Worm (Caenorhabditis elegans) whole organism, young adult: ENCODE measurements around the gene idpp-6.

Experiments used
- B0261.1 ChIP-seq: sonication (generic microtip); optimal IDR thresholded peaks from 2 replicates; lab custom pipeline; 2016; ENCODE audit warnings: mild to moderate bottlenecking, missing genetic modification characterization, moderate library complexity, missing compliant biosample characterization
- C06A6.2 ChIP-seq: fragments of 200-800 bp; sonication (Bioruptor generic); conservative IDR thresholded peaks from 2 replicates; pipeline ENCODE4 v1.3.6; 2022; ENCODE audit warnings: missing genetic modification characterization, missing compliant biosample characterization
- D2030.7 ChIP-seq: fragments of 200-800 bp; sonication (Bioruptor generic); IDR thresholded peaks from 2 replicates; pipeline ENCODE4 v1.3.6; 2022; ENCODE audit warnings: missing genetic modification reagents, missing genetic modification characterization, missing compliant biosample characterization
- F10E7.11 ChIP-seq: sonication (generic microtip); optimal IDR thresholded peaks from 2 replicates; lab custom pipeline; 2017; ENCODE audit warnings: mild to moderate bottlenecking, missing genetic modification characterization, moderate library complexity, missing compliant biosample characterization
- F22D6.2 ChIP-seq: sonication (generic microtip); optimal IDR thresholded peaks from 2 replicates; lab custom pipeline; 2016; ENCODE audit warnings: mild to moderate bottlenecking, missing genetic modification characterization, missing compliant biosample characterization
- F39B2.1 ChIP-seq: fragments of 200-800 bp; sonication (Bioruptor generic); IDR thresholded peaks from 2 replicates; pipeline ENCODE4 v1.3.6; 2022; ENCODE audit warnings: missing genetic modification reagents, missing genetic modification characterization, missing compliant biosample characterization
- F49E8.2 ChIP-seq: sonication (generic microtip); optimal IDR thresholded peaks from 3 replicates; lab custom pipeline; 2017; ENCODE audit warnings: missing genetic modification characterization, mild to moderate bottlenecking, missing compliant biosample characterization, antibody characterized with exemption, moderate library complexity; ENCODE audit not compliant: insufficient read depth
- Y95B8A.8 ChIP-seq: fragments of 200-800 bp; sonication (Bioruptor generic); IDR thresholded peaks from 2 replicates; pipeline ENCODE4 v1.3.6; 2022; ENCODE audit warnings: missing genetic modification reagents, missing genetic modification characterization, missing compliant biosample characterization
- ZK185.1 ChIP-seq: sonication (generic microtip); optimal IDR thresholded peaks from 2 replicates; lab custom pipeline; 2016; ENCODE audit warnings: mild to moderate bottlenecking, missing genetic modification characterization, missing compliant biosample characterization; ENCODE audit not compliant: poor library complexity, severe bottlenecking
- aptf-2 ChIP-seq: fragments of 200-800 bp; sonication (Bioruptor generic); conservative IDR thresholded peaks from 2 replicates; pipeline ENCODE4 v1.3.6; 2022; ENCODE audit warnings: missing genetic modification reagents, missing genetic modification characterization, missing compliant biosample characterization
- atf-7 ChIP-seq: sonication (generic microtip); optimal IDR thresholded peaks from 2 replicates; lab custom pipeline; 2017; ENCODE audit warnings: mild to moderate bottlenecking, missing genetic modification characterization, missing compliant biosample characterization
- bed-1 ChIP-seq: fragments of 200-800 bp; sonication (Bioruptor generic); IDR thresholded peaks from 2 replicates; pipeline ENCODE4 v1.3.6; 2022; ENCODE audit warnings: missing genetic modification reagents, missing genetic modification characterization, missing compliant biosample characterization
- ccch-3 ChIP-seq: fragments of 200-800 bp; sonication (Bioruptor generic); optimal IDR thresholded peaks from 2 replicates; lab custom pipeline; 2018; ENCODE audit warnings: mild to moderate bottlenecking, missing genetic modification characterization, missing compliant biosample characterization
- cebp-2 ChIP-seq: fragments of 200-800 bp; sonication (Bioruptor generic); IDR thresholded peaks from 2 replicates; pipeline ENCODE4 v1.3.6; 2022; ENCODE audit warnings: missing genetic modification characterization, missing compliant biosample characterization
- ceh-79 ChIP-seq: sonication (generic microtip); optimal IDR thresholded peaks from 2 replicates; lab custom pipeline; 2017; ENCODE audit warnings: mild to moderate bottlenecking, missing genetic modification characterization, missing compliant biosample characterization
- egl-18 ChIP-seq: fragments of 200-800 bp; sonication (Bioruptor generic); IDR thresholded peaks from 2 replicates; pipeline ENCODE4 v1.3.6; 2022; ENCODE audit warnings: missing genetic modification reagents, missing genetic modification characterization, missing compliant biosample characterization
- egrh-3 ChIP-seq: fragments of 200-800 bp; sonication (Bioruptor generic); IDR thresholded peaks from 2 replicates; pipeline ENCODE4 v1.3.6; 2022; ENCODE audit warnings: missing genetic modification reagents, missing genetic modification characterization, missing compliant biosample characterization
- gei-17 ChIP-seq: fragments of 200-800 bp; sonication (Bioruptor generic); optimal IDR thresholded peaks from 2 replicates; lab custom pipeline; 2018; ENCODE audit warnings: mild to moderate bottlenecking, missing genetic modification characterization, missing compliant biosample characterization
- hlh-12 ChIP-seq: sonication (generic microtip); optimal IDR thresholded peaks from 2 replicates; lab custom pipeline; 2016; ENCODE audit warnings: missing genetic modification characterization, missing compliant biosample characterization
- hmg-1.2 ChIP-seq: fragments of 200-800 bp; sonication (Bioruptor generic); IDR thresholded peaks from 2 replicates; pipeline ENCODE4 v1.3.6; 2022; ENCODE audit warnings: missing genetic modification reagents, missing genetic modification characterization, missing compliant biosample characterization
- hmg-20 ChIP-seq: fragments of 200-800 bp; sonication (Bioruptor generic); IDR thresholded peaks from 2 replicates; pipeline ENCODE4 v1.3.6; 2022; ENCODE audit warnings: missing genetic modification reagents, missing genetic modification characterization, missing compliant biosample characterization
- hrde-1 ChIP-seq: sonication (generic microtip); optimal IDR thresholded peaks from 2 replicates; lab custom pipeline; 2016; ENCODE audit warnings: missing genetic modification characterization, mild to moderate bottlenecking, missing compliant biosample characterization, moderate library complexity, missing genotype, missing genetic modification reagents, borderline replicate concordance
- lag-1 ChIP-seq: fragments of 200-800 bp; sonication (Bioruptor generic); IDR thresholded peaks from 2 replicates; pipeline ENCODE4 v1.3.6; 2022; ENCODE audit warnings: missing genetic modification reagents, missing genetic modification characterization, missing compliant biosample characterization
- let-607 ChIP-seq, 2 experiments: fragments of 200-800 bp in 1 of 2; sonication (Bioruptor generic) in 1 of 2; sonication (generic microtip) in 1 of 2; optimal IDR thresholded peaks; 2 replicates each; lab custom pipeline; 2016 to 2018; ENCODE audit warnings: mild to moderate bottlenecking in 2 of 2, missing compliant biosample characterization in 2 of 2, missing genetic modification characterization in 2 of 2, moderate library complexity in 2 of 2, missing genotype in 1 of 2
- lin-26 ChIP-seq: fragments of 200-800 bp; sonication (Bioruptor generic); IDR thresholded peaks from 2 replicates; pipeline ENCODE4 v1.3.6; 2022; ENCODE audit warnings: missing genetic modification reagents, missing genetic modification characterization, missing compliant biosample characterization
- lin-35 ChIP-seq, 3 experiments: fragments of 150-350 bp in 2 of 3; sonication (generic microtip) in 1 of 3; optimal IDR thresholded peaks; 2 replicates each; lab custom pipeline; 2014 to 2018; ENCODE audit warnings: missing biosample characterization in 3 of 3, missing genetic modification characterization in 3 of 3, missing genetic modification reagents in 3 of 3
- lin-40 ChIP-seq: sonication (generic microtip); optimal IDR thresholded peaks from 2 replicates; lab custom pipeline; 2016; ENCODE audit warnings: missing genetic modification characterization, mild to moderate bottlenecking, missing compliant biosample characterization, missing genotype, missing genetic modification reagents
- madf-6 ChIP-seq: fragments of 200-800 bp; sonication (Bioruptor generic); IDR thresholded peaks from 2 replicates; pipeline ENCODE4 v1.3.6; 2022; ENCODE audit warnings: missing genetic modification reagents, missing genetic modification characterization, missing compliant biosample characterization
- nfya-2 ChIP-seq: fragments of 200-800 bp; sonication (Bioruptor generic); IDR thresholded peaks from 2 replicates; pipeline ENCODE4 v1.3.6; 2022; ENCODE audit warnings: missing genetic modification reagents, missing genetic modification characterization, missing compliant biosample characterization
- nfyb-1 ChIP-seq: fragments of 200-800 bp; sonication (Bioruptor generic); IDR thresholded peaks from 2 replicates; pipeline ENCODE4 v1.3.6; 2022; ENCODE audit warnings: missing genetic modification reagents, missing genetic modification characterization, missing compliant biosample characterization
- nhr-120 ChIP-seq: fragments of 200-800 bp; sonication (Bioruptor generic); IDR thresholded peaks from 2 replicates; pipeline ENCODE4 v1.3.6; 2022; ENCODE audit warnings: missing genetic modification characterization, missing compliant biosample characterization
- nhr-179 ChIP-seq: sonication (generic microtip); optimal IDR thresholded peaks from 2 replicates; lab custom pipeline; 2016; ENCODE audit warnings: mild to moderate bottlenecking, missing genetic modification characterization, missing compliant biosample characterization
- nhr-27 ChIP-seq: fragments of 200-800 bp; sonication (Bioruptor generic); optimal IDR thresholded peaks from 2 replicates; lab custom pipeline; 2018; ENCODE audit warnings: mild to moderate bottlenecking, missing genetic modification characterization, moderate library complexity, missing compliant biosample characterization
- nhr-80 ChIP-seq: sonication (generic microtip); optimal IDR thresholded peaks from 2 replicates; lab custom pipeline; 2016; ENCODE audit warnings: missing genetic modification characterization, missing compliant biosample characterization
- pha-4 ChIP-seq: fragments of 150-350 bp; sonication (generic microtip); optimal IDR thresholded peaks from 2 replicates; lab custom pipeline; 2014; ENCODE audit warnings: missing biosample characterization, missing genetic modification reagents, missing genetic modification characterization
- rcor-1 ChIP-seq: fragments of 200-800 bp; sonication (Bioruptor generic); IDR thresholded peaks from 2 replicates; pipeline ENCODE4 v1.3.6; 2022; ENCODE audit warnings: missing genetic modification reagents, missing genetic modification characterization, missing compliant biosample characterization
- sdz-38 ChIP-seq: sonication (generic microtip); optimal IDR thresholded peaks from 2 replicates; lab custom pipeline; 2016; ENCODE audit warnings: missing genotype, missing genetic modification characterization, missing compliant biosample characterization
- sea-2 ChIP-seq: fragments of 200-800 bp; sonication (Bioruptor generic); IDR thresholded peaks from 2 replicates; pipeline ENCODE4 v1.3.6; 2022; ENCODE audit warnings: missing genetic modification characterization, missing compliant biosample characterization
- snpc-1.1 ChIP-seq: sonication (generic microtip); optimal IDR thresholded peaks from 2 replicates; lab custom pipeline; 2017; ENCODE audit warnings: missing genetic modification characterization, mild to moderate bottlenecking, missing compliant biosample characterization, antibody characterized with exemption, moderate library complexity, missing genotype, missing genetic modification reagents; ENCODE audit not compliant: insufficient read depth
- snpc-3.4 ChIP-seq: sonication (generic microtip); optimal IDR thresholded peaks from 2 replicates; lab custom pipeline; 2017; ENCODE audit warnings: missing genetic modification characterization, mild to moderate bottlenecking, missing compliant biosample characterization, antibody characterized with exemption, moderate library complexity, missing genotype, missing genetic modification reagents
- snpc-4 ChIP-seq, 5 experiments: fragments of 150-350 bp in 1 of 5; sonication (generic microtip) in 4 of 5; optimal IDR thresholded peaks; 2 replicates each; lab custom pipeline; 2014 to 2018; ENCODE audit warnings: missing genetic modification characterization in 5 of 5, missing biosample characterization in 3 of 5, antibody characterized with exemption in 2 of 5, mild to moderate bottlenecking in 2 of 5, missing compliant biosample characterization in 2 of 5, missing genotype in 2 of 5, moderate library complexity in 2 of 5, missing genetic modification reagents in 1 of 5
- somi-1 ChIP-seq: fragments of 200-800 bp; sonication (Bioruptor generic); optimal IDR thresholded peaks from 2 replicates; lab custom pipeline; 2018; ENCODE audit warnings: mild to moderate bottlenecking, missing genetic modification characterization, missing compliant biosample characterization
- tbx-9 ChIP-seq: sonication (generic microtip); optimal IDR thresholded peaks from 2 replicates; lab custom pipeline; 2016; ENCODE audit warnings: borderline replicate concordance, missing genetic modification characterization, inconsistent platforms, missing compliant biosample characterization
- tlf-1 ChIP-seq: fragments of 200-800 bp; sonication (Bioruptor generic); optimal IDR thresholded peaks from 2 replicates; lab custom pipeline; 2018; ENCODE audit warnings: mild to moderate bottlenecking, missing genetic modification characterization, missing compliant biosample characterization
- zim-3 ChIP-seq: sonication (generic microtip); optimal IDR thresholded peaks from 2 replicates; lab custom pipeline; 2017; ENCODE audit warnings: mild to moderate bottlenecking, missing genetic modification characterization, moderate library complexity, missing compliant biosample characterization
- ztf-26 ChIP-seq: sonication (generic microtip); optimal IDR thresholded peaks from 2 replicates; lab custom pipeline; 2017; ENCODE audit warnings: missing genetic modification characterization, missing compliant biosample characterization

Gene idpp-6

DNA sequence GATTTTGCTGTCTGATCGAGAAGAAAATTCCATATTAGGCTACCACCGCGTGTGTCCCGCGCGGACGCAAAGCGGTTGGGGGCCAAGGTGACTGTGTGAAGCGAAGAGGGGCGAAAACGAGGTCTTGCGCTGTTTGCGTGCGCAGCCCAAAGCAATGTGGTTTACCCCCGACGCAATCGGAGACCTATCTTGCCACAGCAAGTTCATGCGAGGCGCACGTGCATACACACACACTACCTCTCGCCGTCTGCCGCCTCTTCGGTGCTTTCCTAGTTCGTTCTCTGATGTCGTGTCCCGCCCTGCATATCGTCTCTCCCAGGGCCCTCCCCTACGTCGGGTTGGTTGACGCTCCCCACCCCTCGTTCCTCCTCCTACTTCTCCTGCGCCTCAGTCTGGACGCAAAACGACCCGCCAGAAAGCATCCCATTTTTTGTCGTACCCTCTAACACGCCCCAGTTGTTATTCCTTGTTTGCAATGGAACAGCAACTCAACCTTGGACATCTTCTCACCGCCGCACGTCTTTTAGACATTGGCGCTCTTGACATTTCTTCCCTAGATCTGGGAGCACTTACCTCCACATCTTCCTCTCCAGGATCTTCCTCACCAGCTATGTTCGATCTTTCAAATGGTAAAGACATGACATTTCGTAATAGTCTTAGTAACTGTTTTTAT, 40.8 kb upstream of the idpp-6 start, which contains the start of gene mdl-1 (continued):
- TF ChIP-seq lin-35 (GFP tag; optimal IDR thresholded peaks at IDR 0.05; lab: Kevin White, UChicago) (peak in 1 of 3 experiments; percentile 14), D2030.7 (GFP tag; lab: Robert Waterston, UW) (no peak), ztf-26 (tag; lab: Kevin White, UChicago) (peak; percentile 82), hmg-1.2 (peak; percentile 68), pha-4 (peak; percentile 75), ceh-79 (tag; lab: Kevin White, UChicago) (no peak), C06A6.2 (peak; percentile 48; the same call in 1 of the 2 replicates), nfya-2 (GFP tag; lab: Robert Waterston, UW) (no peak), lin-26 (GFP tag; lab: Robert Waterston, UW) (peak; percentile 33; the same call in 1 of the 2 replicates), lin-40 (tag; lab: Kevin White, UChicago) (peak; percentile 68), sea-2 (no peak), F49E8.2 (no peak), Y95B8A.8 (GFP tag; lab: Robert Waterston, UW) (peak; percentile 62; the same call in 1 of the 2 replicates), F22D6.2 (tag; lab: Kevin White, UChicago) (peak; percentile 59), nhr-179 (tag; lab: Kevin White, UChicago) (no peak), sdz-38 (tag; lab: Kevin White, UChicago) (no peak), hmg-20 (GFP tag; lab: Robert Waterston, UW) (no peak), nhr-27 (tag; lab: Kevin White, UChicago) (peak; percentile 53), madf-6 (GFP tag; lab: Robert Waterston, UW) (peak; percentile 34; the same call in 1 of the 2 replicates), atf-7 (tag; lab: Kevin White, UChicago) (peak; percentile 51), hrde-1 (tag; lab: Kevin White, UChicago) (no peak), ccch-3 (GFP tag; lab: Kevin White, UChicago) (no peak), nhr-80 (tag; lab: Kevin White, UChicago) (peak; percentile 37), hlh-12 (tag; lab: Kevin White, UChicago) (no peak), F39B2.1 (GFP tag; lab: Robert Waterston, UW) (no peak), tbx-9 (tag; lab: Kevin White, UChicago) (no peak), aptf-2 (GFP tag; lab: Robert Waterston, UW) (no peak), snpc-3.4 (tag; lab: Kevin White, UChicago) (peak; percentile 6), somi-1 (GFP tag; lab: Kevin White, UChicago) (peak; percentile 72), lag-1 (GFP tag; lab: Robert Waterston, UW) (no peak), cebp-2 (GFP tag; lab: Robert Waterston, UW) (0 out of 2 replicates have a peak, but pooled peaks have one; percentile 54), B0261.1 (tag; lab: Kevin White, UChicago) (no peak), gei-17 (GFP tag; lab: Kevin White, UChicago) (peak; percentile 65), nhr-120 (GFP tag; lab: Robert Waterston, UW) (no peak), ZK185.1 (tag; lab: Kevin White, UChicago) (peak; percentile 58), bed-1 (GFP tag; lab: Robert Waterston, UW) (no peak), let-607 (tag; optimal IDR thresholded peaks at IDR 0.05; lab: Kevin White, UChicago) (peak in 1 of 2 experiments; percentile 28), nfyb-1 (peak; percentile 90), snpc-4 (GFP tag; optimal IDR thresholded peaks at IDR 0.05; lab: Kevin White, UChicago) (peak; percentile 39), snpc-4 (tag; optimal IDR thresholded peaks at IDR 0.05; lab: Kevin White, UChicago) (peak in 3 of 4 experiments; percentile 10 to 23 (median 16)), F10E7.11 (tag; lab: Kevin White, UChicago) (no peak), egrh-3 (peak; percentile 86), egl-18 (GFP tag; lab: Robert Waterston, UW) (no peak), snpc-1.1 (tag; lab: Kevin White, UChicago) (no peak), tlf-1 (GFP tag; lab: Kevin White, UChicago) (peak; percentile 66), zim-3 (tag; lab: Kevin White, UChicago) (peak; percentile 4), rcor-1 (GFP tag; lab: Robert Waterston, UW) (peak; percentile 60)
